Fruit fly (Drosophila melanogaster) whole organism, adult: ENCODE data around the gene Fer3.

Source experiments
- CG14711 ChIP-seq: fragments of 200-800 bp; sonication (Bioruptor generic); optimal IDR thresholded peaks from 2 replicates; lab custom pipeline; 2018; ENCODE audit warnings: missing biosample characterization, mild to moderate bottlenecking, missing genetic modification characterization, moderate library complexity
- CG1620 ChIP-seq: fragments of 200-800 bp; sonication (Bioruptor generic); optimal IDR thresholded peaks from 2 replicates; lab custom pipeline; 2016; ENCODE audit warnings: missing biosample characterization, missing genetic modification characterization
- CG33017 ChIP-seq: fragments of 200-800 bp; sonication (Bioruptor generic); optimal IDR thresholded peaks from 2 replicates; lab custom pipeline; 2018; ENCODE audit warnings: missing biosample characterization, mild to moderate bottlenecking, missing genetic modification characterization, moderate library complexity
- Clk ChIP-seq: fragments of 200-800 bp; sonication (Bioruptor generic); optimal IDR thresholded peaks from 2 replicates; lab custom pipeline; 2017; ENCODE audit warnings: missing biosample characterization, missing genetic modification characterization
- Crg-1 ChIP-seq: fragments of 200-800 bp; sonication (Bioruptor generic); optimal IDR thresholded peaks from 2 replicates; lab custom pipeline; 2016; ENCODE audit warnings: missing biosample characterization, missing genetic modification characterization
- Mnt ChIP-seq: fragments of 200-800 bp; sonication (Bioruptor generic); optimal IDR thresholded peaks from 2 replicates; lab custom pipeline; 2016; ENCODE audit warnings: missing biosample characterization, mild to moderate bottlenecking, missing genetic modification characterization
- kay ChIP-seq: fragments of 200-800 bp; sonication (Bioruptor generic); peaks from one replicate; lab custom pipeline; 2016; ENCODE audit warnings: missing biosample characterization, missing genetic modification characterization, borderline replicate concordance
- ovo ChIP-seq: fragments of 200-800 bp; sonication (Bioruptor generic); optimal IDR thresholded peaks from 2 replicates; lab custom pipeline; 2016; ENCODE audit warnings: missing biosample characterization, missing genetic modification characterization
- tj ChIP-seq: fragments of 200-800 bp; sonication (Bioruptor generic); optimal IDR thresholded peaks from 3 replicates; lab custom pipeline; 2017; ENCODE audit warnings: missing biosample characterization, mild to moderate bottlenecking, missing genetic modification characterization, moderate library complexity
- toe ChIP-seq: fragments of 200-800 bp; sonication (Bioruptor generic); optimal IDR thresholded peaks from 2 replicates; lab custom pipeline; 2016; ENCODE audit warnings: missing biosample characterization, missing genetic modification characterization

DNA sequence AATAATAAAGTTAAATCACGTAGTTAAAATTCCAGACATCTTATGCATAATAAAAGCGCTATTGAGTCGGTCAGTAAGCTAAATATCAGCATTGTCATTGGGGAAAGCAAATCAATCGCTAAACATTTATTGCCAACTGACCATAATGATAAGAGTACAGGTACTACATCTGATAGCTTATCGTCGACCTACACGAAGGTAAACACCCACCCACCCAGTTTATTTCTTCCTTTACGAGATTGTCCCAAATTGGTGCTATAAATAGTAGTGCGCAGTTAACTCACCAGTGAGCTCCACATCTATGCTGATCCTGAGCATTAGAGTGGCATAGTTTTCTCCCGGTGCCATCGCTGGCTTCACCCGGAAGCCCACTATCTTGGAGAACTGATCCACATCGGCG, 10.4 kb downstream of the Fer3 start:
- no peak for TF ChIP-seq toe
- TF ChIP-seq CG1620 (GFP tag; lab: Kevin White, UChicago) = no peak
- no peak for TF ChIP-seq Mnt
- TF ChIP-seq ovo = no peak
- no peak for TF ChIP-seq Crg-1 (GFP tag; lab: Kevin White, UChicago)
- TF ChIP-seq tj (GFP tag; lab: Kevin White, UChicago) = no peak
- TF ChIP-seq CG14711 (tag; lab: Kevin White, UChicago) = no peak
- no peak for TF ChIP-seq kay
- TF ChIP-seq CG33017 (tag; lab: Kevin White, UChicago) = no peak
- TF ChIP-seq Clk = no peak
